Worm (Caenorhabditis elegans): ENCODE data around the gene cyp-33E2.

cyp-33E2 gene

ce11 chrIV:8654115-8654628 is 42.0 kb downstream of the cyp-33E2 start, which contains the start of gene C49C8.1:
C49C8.1 (plus strand) TSS chrIV:8654578.
- no peak for TF ChIP-seq lsy-2 (tag; optimal IDR thresholded peaks at IDR 0.05)
- no peak for TF ChIP-seq R02D3.7 (tag; optimal IDR thresholded peaks at IDR 0.05)
- TF ChIP-seq mbf-1 (tag; optimal IDR thresholded peaks at IDR 0.05): no peak
- no peak for TF ChIP-seq mdl-1 (tag; optimal IDR thresholded peaks at IDR 0.05)
- TF ChIP-seq egl-27 (tag; optimal IDR thresholded peaks at IDR 0.05): no peak
- no peak for TF ChIP-seq aly-2 (tag; optimal IDR thresholded peaks at IDR 0.05)
- TF ChIP-seq zag-1 (tag; optimal IDR thresholded peaks at IDR 0.05): no peak
- no peak for TF ChIP-seq nhr-12 (tag; optimal IDR thresholded peaks at IDR 0.05)
- TF ChIP-seq alr-1 (tag; optimal IDR thresholded peaks at IDR 0.05): no peak
- TF ChIP-seq unc-39 (tag; optimal IDR thresholded peaks at IDR 0.05): no peak
- TF ChIP-seq fos-1 (tag; optimal IDR thresholded peaks at IDR 0.05): no peak
- TF ChIP-seq ztf-4 (tag; optimal IDR thresholded peaks at IDR 0.05): no peak
- no peak for TF ChIP-seq elt-1 (tag; optimal IDR thresholded peaks at IDR 0.05)
- TF ChIP-seq elt-3 (tag; optimal IDR thresholded peaks at IDR 0.05): no peak

ce11 chrIV:8658122-8658521 is 46.0 kb downstream of the cyp-33E2 start, which contains the start of gene C49C8.6:
C49C8.6 (minus strand) TSS chrIV:8658222.
- TF ChIP-seq lsy-2 (tag; optimal IDR thresholded peaks at IDR 0.05): no peak
- TF ChIP-seq snpc-4 (tag; optimal IDR thresholded peaks at IDR 0.05): no peak
- no peak for TF ChIP-seq C34F6.9 (tag; optimal IDR thresholded peaks at IDR 0.05)
- TF ChIP-seq nhr-129 (tag; optimal IDR thresholded peaks at IDR 0.05): no peak
- TF ChIP-seq ztf-11 (tag; optimal IDR thresholded peaks at IDR 0.05): no peak
- TF ChIP-seq dmd-4 (tag; optimal IDR thresholded peaks at IDR 0.05): no peak
- TF ChIP-seq nhr-25 (tag; optimal IDR thresholded peaks at IDR 0.05): no peak

Measured in whole organism, L2 larva.